Worm (Caenorhabditis elegans): Measurements from ENCODE around the gene folt-1.

folt-1 gene

DNA sequence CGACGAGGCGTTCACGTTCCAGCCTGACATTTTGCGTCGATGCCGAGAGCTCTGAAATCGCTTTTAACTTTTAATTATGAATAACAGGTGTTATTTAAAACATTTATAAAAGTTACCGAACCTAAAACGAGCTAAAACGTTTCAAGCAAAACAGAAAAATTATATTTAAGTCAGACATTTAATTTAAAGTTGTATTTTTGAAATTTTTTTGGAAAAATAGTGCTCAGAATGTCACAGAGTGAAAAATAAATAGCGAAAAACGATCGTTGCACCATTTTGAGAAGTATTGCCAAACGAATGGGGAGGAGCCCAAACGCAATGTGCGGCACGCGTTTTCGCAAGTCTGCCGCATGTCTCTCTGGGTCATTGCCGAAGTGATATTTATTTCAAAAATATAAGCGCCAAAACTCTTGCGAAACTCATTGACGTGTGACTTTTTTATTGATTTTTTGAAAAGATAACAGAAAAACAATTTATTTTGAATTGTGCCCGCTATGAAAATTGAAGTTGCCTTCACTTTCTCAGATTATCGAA, 28.2 kb upstream of the folt-1 start, which contains the start of gene erfa-3 (continued):
- TF ChIP-seq snpc-1.3 (tag; optimal IDR thresholded peaks at IDR 0.05; ENCODE audit: insufficient read depth) (peak; percentile 25), rec-8 (tag; optimal IDR thresholded peaks at IDR 0.05) (no peak), ets-4 (GFP tag; optimal IDR thresholded peaks at IDR 0.05) (no peak), T26A5.8 (tag; optimal IDR thresholded peaks at IDR 0.05) (no peak)

DNA sequence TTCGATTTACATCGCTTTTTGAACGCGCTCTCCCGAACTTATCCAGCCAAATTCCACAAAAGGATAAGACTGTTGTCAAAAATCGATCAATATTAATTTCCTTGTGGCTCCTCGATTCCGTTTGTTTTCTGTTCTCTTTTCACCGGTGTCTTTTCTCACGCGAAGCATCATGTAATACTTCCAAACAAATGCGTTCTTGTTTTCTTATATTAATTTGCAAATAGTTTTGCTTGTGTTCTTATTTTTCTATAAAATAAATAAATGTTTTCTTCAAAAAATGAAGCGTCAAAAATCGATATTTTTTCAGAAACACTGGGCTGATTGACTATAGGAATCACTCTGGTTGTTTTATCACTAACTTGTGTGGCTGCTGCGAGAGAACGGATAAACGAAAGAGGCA, 27.7 kb upstream of the folt-1 start, which contains the start of gene math-33:
math-33 (plus strand) TSS at position 301 of the 400 bp plus-strand sequence.
- TF ChIP-seq pha-4 (tag; optimal IDR thresholded peaks at IDR 0.05) (no peak), tbp1 (GFP tag; optimal IDR thresholded peaks at IDR 0.05) (no peak), ccch-3 (GFP tag; optimal IDR thresholded peaks at IDR 0.05) (no peak), B0035.1 (tag; optimal IDR thresholded peaks at IDR 0.05) (no peak), nhr-179 (tag; optimal IDR thresholded peaks at IDR 0.05) (no peak), K11D2.4 (GFP tag; IDR thresholded peaks at IDR 0.05) (no peak), ets-4 (GFP tag; optimal IDR thresholded peaks at IDR 0.05) (no peak), fkh-3 (tag; optimal IDR thresholded peaks at IDR 0.05) (no peak)

DNA sequence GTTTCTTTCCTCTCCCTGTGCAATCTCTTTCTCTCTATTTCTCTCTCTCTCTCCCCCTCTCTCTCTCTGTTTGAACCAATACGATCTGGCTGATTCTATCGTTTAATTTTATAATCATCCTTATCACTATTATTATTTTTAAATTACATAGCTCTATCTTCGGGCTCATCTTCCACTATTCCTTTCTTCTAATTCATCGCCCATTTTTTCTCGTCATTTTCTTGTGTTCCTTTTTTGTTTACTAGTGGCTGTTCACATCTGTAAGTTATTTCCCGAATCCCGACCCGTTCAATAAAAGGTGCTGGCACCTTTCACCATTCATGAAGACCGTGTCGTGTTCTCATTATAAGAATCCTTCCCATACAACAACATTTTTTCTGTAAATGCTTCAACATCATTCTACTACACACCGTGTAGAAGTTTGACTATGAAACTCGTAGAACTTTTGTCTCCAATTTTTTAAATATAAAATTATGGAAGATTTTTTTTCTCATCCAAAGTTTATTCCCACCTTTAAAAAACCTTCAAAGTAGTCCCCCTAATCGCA, 23.0 kb upstream of the folt-1 start:
- TF ChIP-seq egl-18 (GFP tag; IDR thresholded peaks at IDR 0.05) (no peak), ztf-25 (GFP tag; IDR thresholded peaks at IDR 0.05) (no peak), ekl-4 (GFP tag; IDR thresholded peaks at IDR 0.05) (no peak), tbx-9 (tag; optimal IDR thresholded peaks at IDR 0.05; ENCODE audit: borderline replicate concordance) (no peak), B0035.1 (tag; optimal IDR thresholded peaks at IDR 0.05) (no peak), B0336.3 (GFP tag; IDR thresholded peaks at IDR 0.05) (peak; percentile 41; the same call in 1 of the 2 replicates), madf-8 (GFP tag; conservative IDR thresholded peaks at IDR 0.05) (no peak), pbrm-1 (GFP tag; IDR thresholded peaks at IDR 0.05) (peak; percentile 30; the same call in 1 of the 2 replicates), cebp-1 (GFP tag; IDR thresholded peaks at IDR 0.05) (no peak), cebp-1 (tag; optimal IDR thresholded peaks at IDR 0.05) (peak; percentile 43), dpff-1 (tag; optimal IDR thresholded peaks at IDR 0.05) (no peak), cebp-2 (GFP tag; IDR thresholded peaks at IDR 0.05) (no peak), lin-35 (GFP tag; optimal IDR thresholded peaks at IDR 0.05) (no peak), nhr-120 (GFP tag; IDR thresholded peaks at IDR 0.05) (no peak), die-1 (tag; optimal IDR thresholded peaks at IDR 0.05) (no peak), hsf-1 (GFP tag; IDR thresholded peaks at IDR 0.05) (0 out of 2 replicates have a peak, but pooled peaks have one; percentile 11), T26A5.8 (tag; optimal IDR thresholded peaks at IDR 0.05) (no peak), efl-1 (GFP tag; optimal IDR thresholded peaks at IDR 0.05) (no peak), aptf-2 (GFP tag; conservative IDR thresholded peaks at IDR 0.05) (no peak), B0019.2 (GFP tag; conservative IDR thresholded peaks at IDR 0.05) (no peak), him-1 (tag; optimal IDR thresholded peaks at IDR 0.05) (no peak), snpc-1.3 (tag; optimal IDR thresholded peaks at IDR 0.05; ENCODE audit: insufficient read depth) (no peak), unc-62 (GFP tag; optimal IDR thresholded peaks at IDR 0.05) (no peak), snpc-3.4 (tag; optimal IDR thresholded peaks at IDR 0.05) (no peak), Y67H2A.10 (GFP tag; conservative IDR thresholded peaks at IDR 0.05) (no peak), bed-2 (GFP tag; IDR thresholded peaks at IDR 0.05) (no peak), hrde-1 (tag; optimal IDR thresholded peaks at IDR 0.05; ENCODE audit: borderline replicate concordance) (peak; percentile 41), Y56A3A.18 (GFP tag; IDR thresholded peaks at IDR 0.05) (no peak), lir-1 (GFP tag; conservative IDR thresholded peaks at IDR 0.05) (no peak), nfya-1 (tag; optimal IDR thresholded peaks at IDR 0.05; ENCODE audit: borderline replicate concordance, insufficient read depth) (no peak), zfh-2 (GFP tag; conservative IDR thresholded peaks at IDR 0.05) (no peak), let-526 (GFP tag; IDR thresholded peaks at IDR 0.05) (peak; percentile 51; the same call in 1 of the 2 replicates), F37B4.10 (GFP tag; IDR thresholded peaks at IDR 0.05) (no peak), F55B11.4 (tag; optimal IDR thresholded peaks at IDR 0.05; ENCODE audit: borderline replicate concordance, insufficient read depth) (no peak), lin-40 (tag; optimal IDR thresholded peaks at IDR 0.05) (peak; percentile 20), nhr-179 (tag; optimal IDR thresholded peaks at IDR 0.05) (no peak)
